Worm (Caenorhabditis elegans) whole organism, L1 larva: ENCODE measurements around the gene unc-10.

Experiments used
- C04F5.9 ChIP-seq: sonication (generic microtip); optimal IDR thresholded peaks from 2 replicates; lab custom pipeline; 2016; ENCODE audit warnings: missing genetic modification characterization, missing compliant biosample characterization
- C16A3.4 ChIP-seq: fragments of 150-350 bp; optimal IDR thresholded peaks from 2 replicates; lab custom pipeline; 2014; ENCODE audit warnings: missing biosample characterization, missing genetic modification characterization
- C34B4.2 ChIP-seq: sonication (generic microtip); optimal IDR thresholded peaks from 2 replicates; lab custom pipeline; 2017; ENCODE audit warnings: mild to moderate bottlenecking, missing genetic modification characterization, missing compliant biosample characterization
- F16B12.6 ChIP-seq: fragments of 150-350 bp; optimal IDR thresholded peaks from 2 replicates; lab custom pipeline; 2014; ENCODE audit warnings: missing biosample characterization, missing genetic modification characterization
- Y116A8C.19 ChIP-seq: sonication (generic microtip); optimal IDR thresholded peaks from 2 replicates; lab custom pipeline; 2016; ENCODE audit warnings: missing compliant biosample characterization, missing genetic modification characterization, borderline replicate concordance
- aly-2 ChIP-seq: fragments of 150-350 bp; optimal IDR thresholded peaks from 2 replicates; lab custom pipeline; 2014; ENCODE audit warnings: missing biosample characterization, missing genetic modification characterization
- ceh-8 ChIP-seq: fragments of 200-800 bp; sonication (Bioruptor generic); optimal IDR thresholded peaks from 2 replicates; lab custom pipeline; 2018; ENCODE audit warnings: mild to moderate bottlenecking, missing genetic modification characterization, moderate library complexity, missing compliant biosample characterization
- ceh-82 ChIP-seq, 3 experiments: fragments of 150-350 bp in 1 of 3; sonication (generic microtip) in 2 of 3; optimal IDR thresholded peaks; 2 replicates each; lab custom pipeline; 2014 to 2017; ENCODE audit warnings: missing biosample characterization in 3 of 3, missing genetic modification characterization in 3 of 3
- ceh-90 ChIP-seq: sonication (generic microtip); optimal IDR thresholded peaks from 2 replicates; lab custom pipeline; 2016; ENCODE audit warnings: missing genetic modification characterization, missing compliant biosample characterization
- ces-1 ChIP-seq: fragments of 150-350 bp; optimal IDR thresholded peaks from 2 replicates; lab custom pipeline; 2014; ENCODE audit warnings: missing biosample characterization, missing genetic modification reagents, missing genetic modification characterization
- dsc-1 ChIP-seq: sonication (generic microtip); optimal IDR thresholded peaks from 2 replicates; lab custom pipeline; 2016; ENCODE audit warnings: mild to moderate bottlenecking, missing genetic modification characterization, missing compliant biosample characterization
- efl-1 ChIP-seq, 4 experiments: fragments of 150-350 bp; optimal IDR thresholded peaks in 3 of 4; peaks in 1 of 4; 1 replicate in 1 of 4; 2 replicates in 3 of 4; lab custom pipeline; 2014; ENCODE audit warnings: missing biosample characterization in 2 of 4, missing genetic modification characterization in 2 of 4, missing genetic modification reagents in 2 of 4
- efl-3 ChIP-seq: fragments of 200-800 bp; sonication (Bioruptor generic); optimal IDR thresholded peaks from 2 replicates; lab custom pipeline; 2018; ENCODE audit warnings: mild to moderate bottlenecking, missing genetic modification characterization, missing compliant biosample characterization
- egl-27 ChIP-seq, 2 experiments: fragments of 150-350 bp in 1 of 2; sonication (generic microtip); optimal IDR thresholded peaks; 3 replicates each; lab custom pipeline; 2017 to 2018; ENCODE audit warnings: missing biosample characterization in 2 of 2, missing genetic modification characterization in 2 of 2, missing genetic modification reagents in 2 of 2
- elt-2 ChIP-seq: sonication (generic microtip); optimal IDR thresholded peaks from 2 replicates; lab custom pipeline; 2016; ENCODE audit warnings: missing genetic modification characterization, mild to moderate bottlenecking, inconsistent platforms, missing compliant biosample characterization, missing genetic modification reagents
- fkh-4 ChIP-seq: sonication (generic microtip); optimal IDR thresholded peaks from 2 replicates; lab custom pipeline; 2016; ENCODE audit warnings: missing compliant biosample characterization, missing genetic modification characterization, borderline replicate concordance
- fkh-8 ChIP-seq: sonication (generic microtip); optimal IDR thresholded peaks from 2 replicates; lab custom pipeline; 2016; ENCODE audit warnings: mild to moderate bottlenecking, missing genetic modification characterization, missing compliant biosample characterization
- fos-1 ChIP-seq: fragments of 150-350 bp; optimal IDR thresholded peaks from 2 replicates; lab custom pipeline; 2014; ENCODE audit warnings: missing biosample characterization, missing genetic modification characterization
- hlh-4 ChIP-seq: sonication (generic microtip); optimal IDR thresholded peaks from 2 replicates; lab custom pipeline; 2016; ENCODE audit warnings: mild to moderate bottlenecking, missing genetic modification characterization, missing compliant biosample characterization
- irx-1 ChIP-seq: sonication (generic microtip); optimal IDR thresholded peaks from 2 replicates; lab custom pipeline; 2016; ENCODE audit warnings: missing genetic modification characterization, missing compliant biosample characterization
- lin-13 ChIP-seq: fragments of 150-350 bp; optimal IDR thresholded peaks from 2 replicates; lab custom pipeline; 2014; ENCODE audit warnings: missing biosample characterization, missing genetic modification reagents, missing genetic modification characterization
- lin-14 ChIP-seq: fragments of 200-800 bp; sonication (Bioruptor generic); optimal IDR thresholded peaks from 2 replicates; lab custom pipeline; 2018; ENCODE audit warnings: mild to moderate bottlenecking, missing genetic modification characterization, moderate library complexity, missing compliant biosample characterization
- lin-35 ChIP-seq, 2 experiments: fragments of 150-350 bp; optimal IDR thresholded peaks; 2 replicates each; lab custom pipeline; 2014; ENCODE audit warnings: missing biosample characterization in 2 of 2, missing genetic modification characterization in 2 of 2, missing genetic modification reagents in 2 of 2
- lin-39 ChIP-seq: fragments of 150-350 bp; optimal IDR thresholded peaks from 2 replicates; lab custom pipeline; 2014; ENCODE audit warnings: missing biosample characterization, missing genetic modification reagents, missing genetic modification characterization
- lsy-2 ChIP-seq, 2 experiments: fragments of 150-350 bp; optimal IDR thresholded peaks; 2 replicates each; lab custom pipeline; 2014; ENCODE audit warnings: missing biosample characterization in 2 of 2, missing genetic modification characterization in 2 of 2
- mdl-1 ChIP-seq, 2 experiments: fragments of 150-350 bp; optimal IDR thresholded peaks; 2 replicates each; lab custom pipeline; 2014 to 2017; ENCODE audit warnings: missing biosample characterization in 2 of 2, missing genetic modification characterization in 2 of 2, inconsistent platforms in 1 of 2
- mef-2 ChIP-seq: fragments of 150-350 bp; optimal IDR thresholded peaks from 2 replicates; lab custom pipeline; 2014; ENCODE audit warnings: missing biosample characterization, missing genetic modification characterization
- mep-1 ChIP-seq: fragments of 150-350 bp; optimal IDR thresholded peaks from 2 replicates; lab custom pipeline; 2014; ENCODE audit warnings: missing biosample characterization, missing genetic modification characterization
- nhr-11 ChIP-seq: fragments of 150-350 bp; optimal IDR thresholded peaks from 2 replicates; lab custom pipeline; 2014; ENCODE audit warnings: missing biosample characterization, missing genetic modification characterization
- nhr-19 ChIP-seq: fragments of 200-800 bp; sonication (Bioruptor generic); conservative IDR thresholded peaks from 2 replicates; pipeline ENCODE4 v1.3.6; 2022; ENCODE audit warnings: missing genetic modification characterization, missing compliant biosample characterization
- nhr-20 ChIP-seq: sonication (generic microtip); optimal IDR thresholded peaks from 2 replicates; lab custom pipeline; 2016; ENCODE audit warnings: mild to moderate bottlenecking, missing genetic modification characterization, missing compliant biosample characterization
- nhr-28 ChIP-seq: fragments of 150-350 bp; optimal IDR thresholded peaks from 2 replicates; lab custom pipeline; 2014; ENCODE audit warnings: missing biosample characterization, missing genetic modification characterization
- nhr-47 ChIP-seq: sonication (generic microtip); optimal IDR thresholded peaks from 2 replicates; lab custom pipeline; 2016; ENCODE audit warnings: mild to moderate bottlenecking, missing genetic modification characterization, moderate library complexity, missing compliant biosample characterization
- nhr-71 ChIP-seq: sonication (generic microtip); optimal IDR thresholded peaks from 2 replicates; lab custom pipeline; 2016; ENCODE audit warnings: mild to moderate bottlenecking, missing genetic modification characterization, moderate library complexity, missing compliant biosample characterization
- nhr-77 ChIP-seq: fragments of 150-350 bp; optimal IDR thresholded peaks from 2 replicates; lab custom pipeline; 2014; ENCODE audit warnings: missing biosample characterization, missing genetic modification characterization
- nhr-84 ChIP-seq: sonication (generic microtip); optimal IDR thresholded peaks from 2 replicates; lab custom pipeline; 2017; ENCODE audit warnings: missing biosample characterization, missing genetic modification characterization
- nhr-85 ChIP-seq: sonication (generic microtip); peaks from one replicate; lab custom pipeline; 2016; ENCODE audit warnings: missing genetic modification characterization, inconsistent platforms, missing compliant biosample characterization
- pag-3 ChIP-seq: sonication (generic microtip); optimal IDR thresholded peaks from 2 replicates; lab custom pipeline; 2017; ENCODE audit warnings: missing genetic modification characterization, mild to moderate bottlenecking, missing compliant biosample characterization, antibody characterized with exemption, borderline replicate concordance; ENCODE audit not compliant: insufficient read depth
- pax-3 ChIP-seq: fragments of 200-800 bp; sonication (Bioruptor generic); optimal IDR thresholded peaks from 2 replicates; lab custom pipeline; 2018; ENCODE audit warnings: mild to moderate bottlenecking, missing genetic modification characterization, moderate library complexity, missing compliant biosample characterization
- rnt-1 ChIP-seq: sonication (generic microtip); optimal IDR thresholded peaks from 2 replicates; lab custom pipeline; 2016; ENCODE audit warnings: mild to moderate bottlenecking, missing genetic modification characterization, moderate library complexity, missing compliant biosample characterization
- snpc-4 ChIP-seq: fragments of 150-350 bp; optimal IDR thresholded peaks from 2 replicates; lab custom pipeline; 2014; ENCODE audit warnings: missing biosample characterization, missing genetic modification characterization
- snu-23 ChIP-seq: sonication (generic microtip); optimal IDR thresholded peaks from 2 replicates; lab custom pipeline; 2016; ENCODE audit warnings: missing genetic modification characterization, missing compliant biosample characterization
- swsn-7 ChIP-seq: sonication (generic microtip); optimal IDR thresholded peaks from 2 replicates; lab custom pipeline; 2016; ENCODE audit warnings: missing genetic modification characterization, missing compliant biosample characterization
- tbx-2 ChIP-seq: sonication (generic microtip); optimal IDR thresholded peaks from 2 replicates; lab custom pipeline; 2016; ENCODE audit warnings: missing genetic modification characterization, missing compliant biosample characterization
- unc-130 ChIP-seq: fragments of 150-350 bp; optimal IDR thresholded peaks from 2 replicates; lab custom pipeline; 2017; ENCODE audit warnings: missing biosample characterization, missing genetic modification characterization, inconsistent platforms
- unc-86 ChIP-seq: sonication (generic microtip); optimal IDR thresholded peaks from 2 replicates; lab custom pipeline; 2016; ENCODE audit warnings: missing genetic modification characterization, missing compliant biosample characterization
- xbp-1 ChIP-seq: sonication (generic microtip); optimal IDR thresholded peaks from 2 replicates; lab custom pipeline; 2016; ENCODE audit warnings: missing genetic modification characterization, missing compliant biosample characterization
- zip-4 ChIP-seq: fragments of 200-800 bp; sonication (Bioruptor generic); optimal IDR thresholded peaks from 2 replicates; lab custom pipeline; 2018; ENCODE audit warnings: mild to moderate bottlenecking, missing genetic modification characterization, moderate library complexity, missing compliant biosample characterization

The unc-10 gene

ce11 chrX:7238562-7238961 lies 41.6 kb downstream of the unc-10 start, which contains the start of gene F46H5.3:
Gene F46H5.3, minus strand, starts transcription at chrX:7238662.
- no peak for TF ChIP-seq C04F5.9 (tag; lab: Kevin White, UChicago)
- TF ChIP-seq nhr-28 (tag; lab: Kevin White, UChicago): no peak
- TF ChIP-seq nhr-11 (tag; lab: Kevin White, UChicago): no peak
- TF ChIP-seq mef-2 (tag; lab: Kevin White, UChicago): no peak
- no peak for TF ChIP-seq lin-13 (GFP tag; lab: Kevin White, UChicago)
- TF ChIP-seq nhr-84 (tag; lab: Kevin White, UChicago): no peak
- TF ChIP-seq mep-1: no peak
- TF ChIP-seq hlh-4 (tag; lab: Kevin White, UChicago): no peak
- TF ChIP-seq ceh-82 (tag; optimal IDR thresholded peaks at IDR 0.05; lab: Kevin White, UChicago): no peak
- TF ChIP-seq rnt-1 (tag; lab: Kevin White, UChicago): no peak
- no peak for TF ChIP-seq fkh-8 (tag; lab: Kevin White, UChicago)
- TF ChIP-seq C16A3.4 (tag; lab: Kevin White, UChicago): no peak
- no peak for TF ChIP-seq zip-4 (GFP tag; lab: Kevin White, UChicago)
- TF ChIP-seq ces-1 (GFP tag; lab: Kevin White, UChicago): no peak

DNA sequence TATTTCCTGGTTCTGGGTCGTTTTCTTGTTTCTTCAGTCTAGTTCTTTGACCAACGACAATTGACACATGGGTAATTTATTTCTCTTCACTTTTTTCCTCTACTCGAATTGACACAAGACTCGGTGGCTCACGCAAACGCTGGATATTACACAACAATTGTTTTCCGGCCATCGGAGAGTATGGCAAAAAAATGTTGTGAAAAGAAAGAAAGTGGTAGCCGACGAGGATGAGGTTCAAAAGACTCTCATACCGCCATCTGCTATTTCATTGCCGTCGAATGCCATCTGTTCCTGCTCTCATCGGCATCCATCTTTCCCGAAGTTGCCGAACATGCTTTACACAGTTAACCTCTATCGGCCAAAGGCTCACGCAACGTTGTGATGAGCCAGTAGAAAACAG lies 43.4 kb downstream of the unc-10 start:
- TF ChIP-seq F16B12.6 (tag; lab: Kevin White, UChicago) (no peak), lin-39 (tag; lab: Kevin White, UChicago) (peak; percentile 25), mdl-1 (tag; optimal IDR thresholded peaks at IDR 0.05; lab: Kevin White, UChicago) (no peak), ces-1 (GFP tag; lab: Kevin White, UChicago) (no peak), nhr-19 (GFP tag; lab: Robert Waterston, UW) (peak; percentile 67), fkh-4 (tag; lab: Kevin White, UChicago) (peak; percentile 47), ceh-8 (GFP tag; lab: Kevin White, UChicago) (no peak), lsy-2 (tag; optimal IDR thresholded peaks at IDR 0.05; lab: Kevin White, UChicago) (peak; percentile 38 to 53), rnt-1 (tag; lab: Kevin White, UChicago) (peak; percentile 74), swsn-7 (peak; percentile 49), ceh-90 (tag; lab: Kevin White, UChicago) (no peak), unc-130 (tag; lab: Kevin White, UChicago) (peak; percentile 60), pax-3 (tag; lab: Kevin White, UChicago) (no peak), pag-3 (peak; percentile 100), dsc-1 (tag; lab: Kevin White, UChicago) (peak; percentile 90), snu-23 (GFP tag; lab: Kevin White, UChicago) (peak; percentile 62), lin-13 (GFP tag; lab: Kevin White, UChicago) (no peak), snpc-4 (no peak), hlh-4 (tag; lab: Kevin White, UChicago) (no peak), mef-2 (tag; lab: Kevin White, UChicago) (no peak), efl-3 (GFP tag; lab: Kevin White, UChicago) (no peak), nhr-11 (tag; lab: Kevin White, UChicago) (peak; percentile 1), Y116A8C.19 (tag; lab: Kevin White, UChicago) (no peak), lin-35 (GFP tag; optimal IDR thresholded peaks at IDR 0.05; lab: Kevin White, UChicago) (no peak), nhr-20 (tag; lab: Kevin White, UChicago) (peak; percentile 62), C34B4.2 (tag; lab: Kevin White, UChicago) (no peak), egl-27 (tag; optimal IDR thresholded peaks at IDR 0.05; lab: Kevin White, UChicago) (no peak), nhr-71 (tag; lab: Kevin White, UChicago) (peak; percentile 89), nhr-47 (tag; lab: Kevin White, UChicago) (peak; percentile 14), unc-86 (no peak), nhr-77 (tag; lab: Kevin White, UChicago) (no peak), fkh-8 (tag; lab: Kevin White, UChicago) (no peak), lin-14 (GFP tag; lab: Kevin White, UChicago) (peak; percentile 93), tbx-2 (tag; lab: Kevin White, UChicago) (peak; percentile 29), irx-1 (tag; lab: Kevin White, UChicago) (peak; percentile 44), mep-1 (peak; percentile 62), efl-1 (optimal IDR thresholded peaks at IDR 0.05; lab: Kevin White, UChicago) (peak in 1 of 2 experiments; percentile 10), efl-1 (GFP tag; optimal IDR thresholded peaks at IDR 0.05 in 1 of 2; lab: Kevin White, UChicago) (no peak), nhr-85 (tag; lab: Kevin White, UChicago) (no peak), aly-2 (tag; lab: Kevin White, UChicago) (no peak), elt-2 (no peak), xbp-1 (tag; lab: Kevin White, UChicago) (peak; percentile 39), fos-1 (tag; lab: Kevin White, UChicago) (no peak)
